Worm (Caenorhabditis elegans) whole organism, midembryonic: Measurements from ENCODE around the gene math-26.

Source experiments
- T22C8.4 ChIP-seq: fragments of 200-800 bp; sonication (Bioruptor generic); IDR thresholded peaks from 2 replicates; pipeline ENCODE4 v1.3.6; 2022; ENCODE audit warnings: missing genetic modification characterization, missing compliant biosample characterization
- cog-1 ChIP-seq: sonication (generic microtip); optimal IDR thresholded peaks from 2 replicates; lab custom pipeline; 2016; ENCODE audit warnings: missing genetic modification characterization, missing compliant biosample characterization
- flt-1 ChIP-seq: fragments of 200-800 bp; sonication (Bioruptor generic); IDR thresholded peaks from 2 replicates; pipeline ENCODE4 v1.3.6; 2022; ENCODE audit warnings: missing genetic modification characterization, missing compliant biosample characterization
- ref-1 ChIP-seq: fragments of 200-800 bp; sonication (Bioruptor generic); conservative IDR thresholded peaks from 2 replicates; pipeline ENCODE4 v1.3.6; 2022; ENCODE audit warnings: missing genetic modification reagents, missing genetic modification characterization, missing compliant biosample characterization
- tab-1 ChIP-seq: fragments of 200-800 bp; sonication (Bioruptor generic); IDR thresholded peaks from 2 replicates; pipeline ENCODE4 v1.3.6; 2022; ENCODE audit warnings: missing genetic modification characterization, missing compliant biosample characterization
- ztf-29 ChIP-seq: fragments of 200-800 bp; sonication (Bioruptor generic); IDR thresholded peaks from 2 replicates; pipeline ENCODE4 v1.3.6; 2022; ENCODE audit warnings: missing genetic modification reagents, missing genetic modification characterization, missing compliant biosample characterization

DNA sequence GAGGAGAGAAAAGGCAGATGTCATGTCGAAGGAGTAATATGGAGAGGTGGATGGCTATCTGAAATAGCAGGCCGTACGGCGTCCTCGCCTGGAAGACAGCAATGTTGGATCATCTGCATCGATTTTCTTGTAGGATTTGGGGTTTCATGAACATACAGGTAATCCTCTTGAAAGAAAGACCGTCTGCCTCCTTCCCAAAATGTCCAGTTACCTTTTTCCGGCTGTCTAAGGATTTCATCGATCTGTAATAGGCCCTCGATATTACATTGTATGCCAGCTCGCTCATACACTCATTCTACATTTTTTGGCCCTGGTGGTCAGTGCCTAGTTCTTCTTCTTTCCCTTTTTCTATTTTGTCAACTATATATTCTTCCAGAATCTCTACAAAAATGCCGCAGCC lies 49.1 kb upstream of the math-26 start, which contains the start of the genes fbxb-5 and btb-8:
- no peak for TF ChIP-seq tab-1 (GFP tag; lab: Robert Waterston, UW)
- TF ChIP-seq ztf-29, result no peak
- TF ChIP-seq T22C8.4 (GFP tag; lab: Robert Waterston, UW), result no peak
- TF ChIP-seq flt-1 (GFP tag; lab: Robert Waterston, UW), result no peak
- no peak for TF ChIP-seq ref-1 (GFP tag; lab: Robert Waterston, UW)
- no peak for TF ChIP-seq cog-1
